Worm (Caenorhabditis elegans) whole organism, L4 larva: ENCODE measurements around the gene flh-2.
"Not testable (repeated sequence)": the region's sequence is repeated elsewhere in the genome, so short reads cannot be mapped to it uniquely, and the experiment has no call there.

Experiments
- fkh-10 ChIP-seq: fragments of 150-350 bp; optimal IDR thresholded peaks from 2 replicates; lab custom pipeline; 2014; ENCODE audit warnings: missing biosample characterization, missing genetic modification reagents, missing genetic modification characterization
- lin-38 ChIP-seq: fragments of 200-800 bp; sonication (Bioruptor generic); IDR thresholded peaks from 2 replicates; pipeline ENCODE4 v1.3.6; 2022; ENCODE audit warnings: missing genetic modification reagents, missing genetic modification characterization, missing compliant biosample characterization
- nhr-10 ChIP-seq: fragments of 150-350 bp; optimal IDR thresholded peaks from 2 replicates; lab custom pipeline; 2014; ENCODE audit warnings: missing biosample characterization, missing genetic modification characterization

DNA sequence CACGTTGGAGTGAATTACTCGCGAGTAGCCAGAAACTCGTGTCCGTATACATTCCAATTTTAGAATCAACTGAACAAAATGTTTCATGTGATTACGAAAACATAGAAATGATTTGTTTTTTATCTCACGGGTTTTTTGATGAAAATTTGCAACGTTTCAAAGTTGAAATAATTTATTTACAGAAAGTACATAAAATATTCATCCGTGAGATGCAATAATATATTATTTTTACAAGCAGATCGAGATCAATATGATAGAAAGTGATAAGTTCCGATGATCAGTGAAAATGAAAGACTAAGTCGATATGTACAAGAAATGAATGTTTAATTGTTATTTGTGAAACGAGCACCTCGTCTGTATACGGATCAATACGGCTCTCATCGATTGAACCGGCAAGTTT is 28.4 kb downstream of the flh-2 start, which contains the start of gene C27F2.6:
- not testable (repeated sequence) for TF ChIP-seq lin-38; nhr-10 (tag; lab: Kevin White, UChicago); fkh-10 (GFP tag; lab: Kevin White, UChicago)
